Worm (Caenorhabditis elegans): Measurements from ENCODE around the gene K11D12.7.

ce11 chrV:4987097-4987496, 49.2 kb downstream of the K11D12.7 start, which contains the start of gene ncx-8:
- no peak for TF ChIP-seq nhr-11 (tag; optimal IDR thresholded peaks at IDR 0.05)
- TF ChIP-seq unc-62 (GFP tag; optimal IDR thresholded peaks at IDR 0.05) = no peak
- no peak for TF ChIP-seq fkh-10 (GFP tag; optimal IDR thresholded peaks at IDR 0.05)
- TF ChIP-seq fos-1 (tag; optimal IDR thresholded peaks at IDR 0.05) = no peak

Data from whole organism, L1 larva.